Fruit fly (Drosophila melanogaster): ENCODE data around the gene CG31517.

Gene CG31517

DNA sequence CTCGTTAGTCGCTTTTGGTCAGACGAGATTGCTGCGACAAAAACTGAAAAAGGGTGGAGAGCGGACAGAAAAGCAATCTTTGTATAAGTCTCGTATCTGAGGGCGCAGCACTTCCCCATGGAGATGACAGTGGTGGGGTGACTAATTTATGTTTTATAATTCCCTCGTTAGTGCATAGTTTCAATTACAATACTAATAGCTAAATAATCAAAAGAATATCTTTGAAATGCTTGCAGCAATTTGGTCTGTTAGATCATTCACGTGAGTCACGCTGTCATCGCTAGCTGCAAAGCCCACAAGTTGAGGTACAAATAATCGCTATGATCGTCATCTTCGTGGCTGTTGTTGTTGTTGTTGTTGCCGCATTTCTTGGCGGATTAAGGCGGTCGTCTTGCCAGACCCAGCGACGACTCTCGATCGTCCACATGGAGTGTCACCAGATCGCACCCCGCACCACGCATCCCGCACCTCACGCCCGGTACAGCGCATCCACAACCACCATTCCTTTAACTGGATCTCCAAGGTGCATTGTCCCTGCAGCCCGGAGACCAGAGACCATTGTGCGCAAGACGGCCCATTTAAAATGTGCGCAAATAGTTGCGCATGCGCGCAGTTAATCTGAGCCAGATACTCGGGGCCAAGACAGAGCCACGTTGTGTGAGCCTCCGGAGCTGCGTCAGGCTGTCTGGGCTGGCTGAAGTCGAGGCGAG is 26.3 kb upstream of the CG31517 start (continued):
- TF ChIP-seq CG2678 (tag; optimal IDR thresholded peaks at IDR 0.05) (peak; percentile 51), CG2199 (GFP tag; IDR thresholded peaks at IDR 0.05) (peak; percentile 18; the same call in 1 of the 3 replicates), CG9932 (GFP tag; IDR thresholded peaks at IDR 0.05) (no peak), yki (optimal IDR thresholded peaks at IDR 0.05) (no peak), CG31224 (GFP tag; IDR thresholded peaks at IDR 0.05) (no peak), CG14441 (GFP tag; IDR thresholded peaks at IDR 0.05) (0 out of 2 replicates have a peak, but pooled peaks have one; percentile 17), nau (GFP tag; optimal IDR thresholded peaks at IDR 0.05) (peak; percentile 3), lov (optimal IDR thresholded peaks at IDR 0.05) (no peak), lov (GFP tag; IDR thresholded peaks at IDR 0.05) (0 out of 3 replicates have a peak, but pooled peaks have one; percentile 35), Hmr (GFP tag; optimal IDR thresholded peaks at IDR 0.05) (no peak), CrebB (tag; optimal IDR thresholded peaks at IDR 0.05) (no peak), ftz-f1 (GFP tag; optimal IDR thresholded peaks at IDR 0.05) (no peak), CG9609 (GFP tag; optimal IDR thresholded peaks at IDR 0.05) (no peak), CG10267 (tag; optimal IDR thresholded peaks at IDR 0.05) (peak; percentile 23), Side (GFP tag; optimal IDR thresholded peaks at IDR 0.05) (no peak), CG17802 (tag; optimal IDR thresholded peaks at IDR 0.05) (no peak), Poxn (GFP tag; IDR thresholded peaks at IDR 0.05) (no peak), dati (GFP tag; IDR thresholded peaks at IDR 0.05) (no peak), da (GFP tag; optimal IDR thresholded peaks at IDR 0.05) (no peak), chm (GFP tag; IDR thresholded peaks at IDR 0.05) (peak; percentile 56; the same call in 1 of the 2 replicates), CG7271 (tag; optimal IDR thresholded peaks at IDR 0.05) (no peak), ato (GFP tag; IDR thresholded peaks at IDR 0.05; ENCODE audit: partially characterized antibody) (no peak), Dip3 (GFP tag; optimal IDR thresholded peaks at IDR 0.05) (no peak), Lim3 (GFP tag; IDR thresholded peaks at IDR 0.05) (no peak), zen2 (GFP tag; IDR thresholded peaks at IDR 0.05; ENCODE audit: partially characterized antibody) (no peak; the same call in 2 of the 3 replicates), tgo (GFP tag; IDR thresholded peaks at IDR 0.05) (peak; percentile 54), Sry-β (GFP tag; optimal IDR thresholded peaks at IDR 0.05) (peak; percentile 21), ttk (GFP tag; IDR thresholded peaks at IDR 0.05) (peak; percentile 47), CG7745 (tag; optimal IDR thresholded peaks at IDR 0.05) (no peak), mam (GFP tag; optimal IDR thresholded peaks at IDR 0.05) (no peak), Ada2b (GFP tag; IDR thresholded peaks at IDR 0.05) (peak; percentile 68), CG13296 (GFP tag; optimal IDR thresholded peaks at IDR 0.05) (no peak), CG33557 (GFP tag; optimal IDR thresholded peaks at IDR 0.05) (peak; percentile 3), corto (GFP tag; optimal IDR thresholded peaks at IDR 0.05) (peak; percentile 56), Dfd (GFP tag; optimal IDR thresholded peaks at IDR 0.05) (no peak), vfl (GFP tag; optimal IDR thresholded peaks at IDR 0.05) (no peak), Chrac-16 (GFP tag; optimal IDR thresholded peaks at IDR 0.05) (no peak), CG3838 (GFP tag; optimal IDR thresholded peaks at IDR 0.05) (no peak), CG13123 (GFP tag; optimal IDR thresholded peaks at IDR 0.05) (no peak), CG7839 (tag; optimal IDR thresholded peaks at IDR 0.05) (peak; percentile 15), Dad (GFP tag; optimal IDR thresholded peaks at IDR 0.05) (no peak), CG12942 (GFP tag; optimal IDR thresholded peaks at IDR 0.05) (no peak), pb (GFP tag; optimal IDR thresholded peaks at IDR 0.05) (no peak), Bgb (GFP tag; IDR thresholded peaks at IDR 0.05; ENCODE audit: partially characterized antibody) (0 out of 2 replicates have a peak, but pooled peaks have one; percentile 21), pros (GFP tag; optimal IDR thresholded peaks at IDR 0.05) (no peak), CG1529 (GFP tag; optimal IDR thresholded peaks at IDR 0.05) (no peak), crc (GFP tag; optimal IDR thresholded peaks at IDR 0.05) (no peak), shn (GFP tag; optimal IDR thresholded peaks at IDR 0.05) (no peak), Scr (GFP tag; IDR thresholded peaks at IDR 0.05; ENCODE audit: partially characterized antibody) (peak; percentile 59), CG4328 (GFP tag; optimal IDR thresholded peaks at IDR 0.05) (no peak), nerfin-1 (tag; optimal IDR thresholded peaks at IDR 0.05) (peak; percentile 38)

Data from whole organism, embryonic.